Worm (Caenorhabditis elegans): ENCODE data around the gene T12D8.5.

The T12D8.5 gene

ce11 chrIII:13630708-13631107 lies 4.1 kb upstream of the T12D8.5 start, which contains the start of gene arrd-17:
Gene arrd-17, minus strand, starts transcription at chrIII:13630808.
- TF ChIP-seq tbx-11 (GFP tag; IDR thresholded peaks at IDR 0.05) (no peak), sea-1 (GFP tag; conservative IDR thresholded peaks at IDR 0.05) (no peak), B0310.2 (tag; optimal IDR thresholded peaks at IDR 0.05) (no peak)

ce11 chrIII:13625650-13626430 lies 746 bp downstream of the T12D8.5 start:
- TF ChIP-seq tbx-37 (GFP tag; conservative IDR thresholded peaks at IDR 0.05) (no peak), F13C5.2 (tag; optimal IDR thresholded peaks at IDR 0.05) (no peak), flt-1 (GFP tag; IDR thresholded peaks at IDR 0.05) (no peak), hnd-1 (tag; optimal IDR thresholded peaks at IDR 0.05) (no peak), hmbx-1 (tag; optimal IDR thresholded peaks at IDR 0.05) (no peak), ets-7 (tag; optimal IDR thresholded peaks at IDR 0.05) (no peak), B0310.2 (tag; optimal IDR thresholded peaks at IDR 0.05) (no peak), tbx-11 (GFP tag; IDR thresholded peaks at IDR 0.05) (no peak), hmg-4 (GFP tag; optimal IDR thresholded peaks at IDR 0.05) (no peak), scrt-1 (GFP tag; IDR thresholded peaks at IDR 0.05) (no peak), aly-1 (tag; optimal IDR thresholded peaks at IDR 0.05) (no peak), ama-1 (optimal IDR thresholded peaks at IDR 0.05) (no peak), tra-4 (tag; optimal IDR thresholded peaks at IDR 0.05) (no peak), ceh-36 (tag; optimal IDR thresholded peaks at IDR 0.05) (no peak)

DNA sequence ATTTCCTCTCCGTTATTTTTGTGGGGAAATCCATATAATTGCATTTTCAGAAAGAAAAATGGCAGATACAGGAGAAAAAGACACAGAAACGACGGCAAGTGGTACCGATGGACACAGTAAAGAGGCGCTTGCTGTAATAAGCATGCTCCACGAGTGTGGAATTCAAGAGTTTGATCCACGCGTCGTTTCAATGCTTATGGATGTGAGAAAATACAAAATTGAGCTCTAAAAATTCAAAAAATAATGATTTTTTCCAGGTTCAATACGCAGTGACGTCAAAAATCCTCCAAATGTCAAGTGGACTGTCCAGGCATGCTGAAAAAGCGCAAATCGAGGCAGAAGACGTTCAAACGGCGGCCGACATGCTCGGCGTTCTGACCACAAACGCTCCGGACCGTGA lies 2.4 kb downstream of the T12D8.5 start, which contains the start of gene taf-9:
TSS of gene taf-9 (plus strand) at position 51 of the 400 bp plus-strand sequence.
- TF ChIP-seq sea-1 (GFP tag; conservative IDR thresholded peaks at IDR 0.05) = no peak
- no peak for TF ChIP-seq tbx-37 (GFP tag; conservative IDR thresholded peaks at IDR 0.05)
- TF ChIP-seq scrt-1 (GFP tag; IDR thresholded peaks at IDR 0.05) = no peak
- no peak for TF ChIP-seq hmbx-1 (tag; optimal IDR thresholded peaks at IDR 0.05)
- no peak for TF ChIP-seq hnd-1 (tag; optimal IDR thresholded peaks at IDR 0.05)
- TF ChIP-seq tra-4 (tag; optimal IDR thresholded peaks at IDR 0.05) = no peak
- TF ChIP-seq ceh-36 (tag; optimal IDR thresholded peaks at IDR 0.05) = no peak
- no peak for TF ChIP-seq aly-1 (tag; optimal IDR thresholded peaks at IDR 0.05)
- TF ChIP-seq pes-1 (GFP tag; IDR thresholded peaks at IDR 0.05) = no peak
- no peak for TF ChIP-seq ama-1 (optimal IDR thresholded peaks at IDR 0.05)
- no peak for TF ChIP-seq ets-7 (tag; optimal IDR thresholded peaks at IDR 0.05)
- TF ChIP-seq hmg-4 (GFP tag; optimal IDR thresholded peaks at IDR 0.05) = no peak
- TF ChIP-seq flt-1 (GFP tag; IDR thresholded peaks at IDR 0.05) = no peak
- no peak for TF ChIP-seq B0310.2 (tag; optimal IDR thresholded peaks at IDR 0.05)
- no peak for TF ChIP-seq ceh-13 (GFP tag; optimal IDR thresholded peaks at IDR 0.05)
- no peak for TF ChIP-seq F13C5.2 (tag; optimal IDR thresholded peaks at IDR 0.05)
- TF ChIP-seq tbx-11 (GFP tag; IDR thresholded peaks at IDR 0.05) = no peak

ce11 chrIII:13623014-13623413 lies 3.6 kb downstream of the T12D8.5 start, which contains the start of gene mlc-5:
Gene mlc-5, plus strand, starts transcription at chrIII:13623314.
- TF ChIP-seq sea-1 (GFP tag; conservative IDR thresholded peaks at IDR 0.05) = no peak
- TF ChIP-seq ceh-13 (GFP tag; optimal IDR thresholded peaks at IDR 0.05) = no peak
- TF ChIP-seq aly-1 (tag; optimal IDR thresholded peaks at IDR 0.05) = no peak
- TF ChIP-seq scrt-1 (GFP tag; IDR thresholded peaks at IDR 0.05) = no peak
- no peak for TF ChIP-seq tbx-37 (GFP tag; conservative IDR thresholded peaks at IDR 0.05)
- TF ChIP-seq tra-4 (tag; optimal IDR thresholded peaks at IDR 0.05) = no peak
- no peak for TF ChIP-seq tbx-11 (GFP tag; IDR thresholded peaks at IDR 0.05)
- TF ChIP-seq hmg-4 (GFP tag; optimal IDR thresholded peaks at IDR 0.05) = no peak
- TF ChIP-seq B0310.2 (tag; optimal IDR thresholded peaks at IDR 0.05) = no peak
- TF ChIP-seq hnd-1 (tag; optimal IDR thresholded peaks at IDR 0.05) = no peak
- no peak for TF ChIP-seq ets-7 (tag; optimal IDR thresholded peaks at IDR 0.05)
- no peak for TF ChIP-seq hmbx-1 (tag; optimal IDR thresholded peaks at IDR 0.05)
- no peak for TF ChIP-seq pes-1 (GFP tag; IDR thresholded peaks at IDR 0.05)
- TF ChIP-seq ama-1 (optimal IDR thresholded peaks at IDR 0.05) = no peak
- TF ChIP-seq ceh-36 (tag; optimal IDR thresholded peaks at IDR 0.05) = no peak

DNA sequence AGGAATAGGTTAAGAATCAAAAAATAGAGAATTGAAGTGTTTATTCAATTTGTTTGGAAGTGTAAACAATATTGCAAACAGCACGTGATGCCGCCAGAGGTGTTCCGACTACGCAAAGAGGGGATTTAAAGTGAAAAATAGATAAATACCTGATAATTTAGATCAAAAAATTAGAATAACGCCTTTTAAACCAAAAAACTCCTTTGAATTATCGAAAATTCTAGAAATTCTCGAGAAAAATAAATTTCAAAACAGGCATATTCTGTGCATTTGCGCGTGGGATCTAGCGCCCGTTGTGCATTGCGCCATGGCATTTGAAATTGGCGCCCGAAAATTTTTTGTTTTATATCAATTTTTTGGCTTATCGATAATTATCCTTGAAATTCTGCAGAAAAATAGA lies 4.3 kb downstream of the T12D8.5 start, which contains the start of gene hip-1:
TSS of gene hip-1 (minus strand) at position 225 of the 400 bp plus-strand sequence.
- TF ChIP-seq scrt-1 (GFP tag; IDR thresholded peaks at IDR 0.05) (no peak), ceh-13 (GFP tag; optimal IDR thresholded peaks at IDR 0.05) (no peak)

- TF ChIP-seq hmg-4 (GFP tag; optimal IDR thresholded peaks at IDR 0.05) (no peak), sea-1 (GFP tag; conservative IDR thresholded peaks at IDR 0.05) (0 out of 2 replicates have a peak, but pooled peaks have one; percentile 22)
These were observed 4.9 kb downstream of the T12D8.5 start for ce11 chrIII:13621717-13622116.

DNA sequence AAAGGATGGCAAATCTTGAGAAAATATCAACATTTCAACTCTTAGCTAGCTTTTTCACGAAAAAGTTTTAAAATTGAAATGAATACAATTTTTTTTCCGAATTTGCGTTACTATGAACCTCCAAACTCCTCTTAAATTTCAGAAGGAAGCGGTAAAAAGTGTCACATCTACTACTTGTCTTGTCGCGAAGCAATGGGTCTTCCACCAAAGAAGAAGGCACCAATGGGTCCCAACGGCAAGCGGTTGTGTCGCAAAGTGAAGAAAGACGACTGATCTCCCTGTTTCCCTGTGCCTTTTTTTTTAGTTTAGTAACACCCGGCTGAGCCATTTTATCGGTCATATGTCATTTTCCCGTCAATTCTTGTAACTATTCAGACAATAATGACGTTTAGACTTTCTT lies 5.6 kb downstream of the T12D8.5 start:
- TF ChIP-seq scrt-1 (GFP tag; IDR thresholded peaks at IDR 0.05) = no peak
- TF ChIP-seq flt-1 (GFP tag; IDR thresholded peaks at IDR 0.05) = no peak
- TF ChIP-seq ets-7 (tag; optimal IDR thresholded peaks at IDR 0.05) = no peak
- no peak for TF ChIP-seq sea-1 (GFP tag; conservative IDR thresholded peaks at IDR 0.05)
- TF ChIP-seq tra-4 (tag; optimal IDR thresholded peaks at IDR 0.05) = no peak
- no peak for TF ChIP-seq hmg-4 (GFP tag; optimal IDR thresholded peaks at IDR 0.05)

DNA sequence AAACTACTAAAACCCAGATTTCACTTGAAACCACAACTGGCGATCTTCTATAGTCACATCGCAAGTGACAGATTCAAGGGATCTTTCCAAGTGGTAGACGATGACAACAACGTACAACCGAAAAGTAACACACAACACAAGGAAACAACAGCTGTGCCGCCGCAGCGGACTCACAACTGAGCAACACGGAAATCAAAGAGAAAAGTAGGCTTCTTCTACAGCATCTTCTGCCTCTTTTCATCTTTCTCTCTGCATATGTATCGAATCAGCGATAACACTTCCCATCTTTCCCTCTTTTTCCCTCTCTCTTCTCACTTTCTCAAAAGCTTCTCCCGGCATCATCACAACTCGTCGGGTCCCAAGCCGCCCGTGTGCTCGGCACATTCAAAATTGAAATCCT lies 9.8 kb downstream of the T12D8.5 start, which contains the start of gene T12D8.9:
TSS of gene T12D8.9 (plus strand) at position 312 of the 400 bp plus-strand sequence.
- TF ChIP-seq ceh-36 (tag; optimal IDR thresholded peaks at IDR 0.05) (no peak), tra-4 (tag; optimal IDR thresholded peaks at IDR 0.05) (no peak), ceh-13 (GFP tag; optimal IDR thresholded peaks at IDR 0.05) (no peak), aly-1 (tag; optimal IDR thresholded peaks at IDR 0.05) (no peak), tbx-37 (GFP tag; conservative IDR thresholded peaks at IDR 0.05) (no peak), tbx-11 (GFP tag; IDR thresholded peaks at IDR 0.05) (no peak), hmg-4 (GFP tag; optimal IDR thresholded peaks at IDR 0.05) (no peak), F13C5.2 (tag; optimal IDR thresholded peaks at IDR 0.05) (no peak), ama-1 (optimal IDR thresholded peaks at IDR 0.05) (no peak), ets-7 (tag; optimal IDR thresholded peaks at IDR 0.05) (no peak), flt-1 (GFP tag; IDR thresholded peaks at IDR 0.05) (no peak), pes-1 (GFP tag; IDR thresholded peaks at IDR 0.05) (no peak), hmbx-1 (tag; optimal IDR thresholded peaks at IDR 0.05) (no peak), scrt-1 (GFP tag; IDR thresholded peaks at IDR 0.05) (no peak), hnd-1 (tag; optimal IDR thresholded peaks at IDR 0.05) (no peak), B0310.2 (tag; optimal IDR thresholded peaks at IDR 0.05) (no peak), sea-1 (GFP tag; conservative IDR thresholded peaks at IDR 0.05) (no peak)

Measured in whole organism, early embryonic.